Worm (Caenorhabditis elegans): ENCODE results near the gene tofu-7.

- no peak for TF ChIP-seq nhr-25 (tag; optimal IDR thresholded peaks at IDR 0.05; ENCODE audit: borderline replicate concordance, insufficient read depth)
- no peak for TF ChIP-seq nhr-11 (tag; optimal IDR thresholded peaks at IDR 0.05)
- no peak for TF ChIP-seq nhr-237 (tag; optimal IDR thresholded peaks at IDR 0.05)
- no peak for TF ChIP-seq unc-130 (GFP tag; optimal IDR thresholded peaks at IDR 0.05)
- no peak for TF ChIP-seq nhr-28 (tag; optimal IDR thresholded peaks at IDR 0.05)
These were observed 28.6 kb downstream of the tofu-7 start, which contains the start of gene R01H2.2 for ce11 chrIII:7056241-7056640.

Data from whole organism, L4 larva.